Fruit fly (Drosophila melanogaster) whole organism, pupa: ENCODE measurements around the gene Zdhhc8.

ENCODE experiments used
- CG12605 ChIP-seq: fragments of 200-800 bp; sonication (Bioruptor generic); IDR thresholded peaks from 2 replicates; pipeline ENCODE4 v1.3.6; 2022; ENCODE audit warnings: missing biosample characterization, missing genetic modification characterization
- CG14655 ChIP-seq: fragments of 200-800 bp; sonication (Bioruptor generic); optimal IDR thresholded peaks from 3 replicates; lab custom pipeline; 2017; ENCODE audit warnings: mild to moderate bottlenecking, missing biosample characterization, missing genetic modification reagents, missing genetic modification characterization
- CG8159 ChIP-seq: fragments of 200-800 bp; sonication (Bioruptor generic); optimal IDR thresholded peaks from 3 replicates; lab custom pipeline; 2018; ENCODE audit warnings: missing biosample characterization, mild to moderate bottlenecking, missing genetic modification characterization, moderate library complexity
- Pif1A ChIP-seq: fragments of 200-800 bp; sonication (Bioruptor generic); optimal IDR thresholded peaks from 3 replicates; lab custom pipeline; 2016; ENCODE audit warnings: missing biosample characterization, missing genetic modification characterization
- gl ChIP-seq: fragments of 200-800 bp; sonication (Bioruptor generic); optimal IDR thresholded peaks from 2 replicates; lab custom pipeline; 2018; ENCODE audit warnings: missing biosample characterization, mild to moderate bottlenecking, missing genetic modification characterization

- no peak for TF ChIP-seq Pif1A
- TF ChIP-seq gl = no peak
- no peak for TF ChIP-seq CG8159
- TF ChIP-seq CG14655 = no peak
- TF ChIP-seq CG12605 (GFP tag; lab: Robert Waterston, UW) = no peak
Observed at dm6 chrX:9394358-9394757, 38.3 kb upstream of the Zdhhc8 start.
